Fruit fly (Drosophila melanogaster) whole organism, wandering third instar larva: ENCODE data around the gene Cln3.
A peak's percentile ranks its signal among the peaks of the same experiment; 100 is the strongest.

Source experiments
- Abd-B ChIP-seq: fragments of >200 bp; optimal IDR thresholded peaks from 2 replicates; lab custom pipeline; 2017; ENCODE audit warnings: missing biosample characterization, missing genetic modification characterization
- CG32264 ChIP-seq: fragments of 200-800 bp; sonication (Bioruptor generic); optimal IDR thresholded peaks from 2 replicates; lab custom pipeline; 2016; ENCODE audit warnings: missing biosample characterization, missing genetic modification characterization
- CG9705 ChIP-seq: fragments of 200-800 bp; sonication (Bioruptor generic); optimal IDR thresholded peaks from 2 replicates; lab custom pipeline; 2018; ENCODE audit warnings: missing biosample characterization, mild to moderate bottlenecking, missing genetic modification characterization
- Dif ChIP-seq: fragments of 200-275, 200-300 bp; sonication (Bioruptor generic); optimal IDR thresholded peaks from 2 replicates; lab custom pipeline; 2018; ENCODE audit warnings: missing biosample characterization, missing genetic modification characterization; ENCODE audit not compliant: partially characterized antibody
- GATAd ChIP-seq: sonication (Bioruptor generic); optimal IDR thresholded peaks from 2 replicates; lab custom pipeline; 2016; ENCODE audit warnings: missing biosample characterization, missing genetic modification characterization
- HLH106 ChIP-seq: fragments of 200-800 bp; optimal IDR thresholded peaks from 3 replicates; lab custom pipeline; 2019; ENCODE audit warnings: missing biosample characterization, mild to moderate bottlenecking, missing genetic modification characterization, moderate library complexity
- Hr78 ChIP-seq: fragments of >200 bp; optimal IDR thresholded peaks from 2 replicates; lab custom pipeline; 2017; ENCODE audit warnings: missing biosample characterization, missing genetic modification characterization
- Hr83 ChIP-seq: fragments of 200-300 bp; sonication (Bioruptor generic); optimal IDR thresholded peaks from 2 replicates; lab custom pipeline; 2016; ENCODE audit warnings: missing biosample characterization, mild to moderate bottlenecking, missing genetic modification characterization, moderate library complexity; ENCODE audit not compliant: poor library complexity, severe bottlenecking
- Jra ChIP-seq: sonication (Bioruptor generic); optimal IDR thresholded peaks from 2 replicates; lab custom pipeline; 2016; ENCODE audit warnings: missing biosample characterization, missing genetic modification characterization
- Mio ChIP-seq: sonication (Bioruptor generic); optimal IDR thresholded peaks from 2 replicates; lab custom pipeline; 2016; ENCODE audit warnings: missing biosample characterization, missing genetic modification characterization
- Myc ChIP-seq: fragments of >200 bp; optimal IDR thresholded peaks from 2 replicates; lab custom pipeline; 2017
- N ChIP-seq: fragments of >200 bp; optimal IDR thresholded peaks from 2 replicates; lab custom pipeline; 2018; ENCODE audit warnings: missing biosample characterization, missing external identifiers, missing genetic modification characterization
- OdsH ChIP-seq: fragments of 200-800 bp; sonication (Bioruptor generic); optimal IDR thresholded peaks from 2 replicates; lab custom pipeline; 2016; ENCODE audit warnings: missing biosample characterization, mild to moderate bottlenecking, missing genetic modification characterization
- Rel ChIP-seq, 2 experiments: fragments of 200-800 bp; sonication (Bioruptor generic) in 1 of 2; optimal IDR thresholded peaks; 2 replicates in 1 of 2; 3 replicates in 1 of 2; lab custom pipeline; 2016 to 2019; ENCODE audit warnings: mild to moderate bottlenecking in 2 of 2, missing biosample characterization in 2 of 2, missing genetic modification characterization in 2 of 2, moderate library complexity in 1 of 2
- Sp1 ChIP-seq: fragments of 200-800 bp; sonication (Bioruptor generic); optimal IDR thresholded peaks from 3 replicates; lab custom pipeline; 2019; ENCODE audit warnings: missing biosample characterization, mild to moderate bottlenecking, missing genetic modification characterization, moderate library complexity
- Vsx2 ChIP-seq: fragments of 200-300, 225-300 bp; sonication (Bioruptor generic); optimal IDR thresholded peaks from 2 replicates; lab custom pipeline; 2018; ENCODE audit warnings: missing biosample characterization, missing genetic modification characterization; ENCODE audit not compliant: partially characterized antibody
- br ChIP-seq: fragments of 200-800 bp; sonication (Bioruptor generic); optimal IDR thresholded peaks from 2 replicates; lab custom pipeline; 2016; ENCODE audit warnings: missing biosample characterization, missing genetic modification characterization
- brk ChIP-seq: fragments of 200-800 bp; sonication (Bioruptor generic); optimal IDR thresholded peaks from 2 replicates; lab custom pipeline; 2016; ENCODE audit warnings: missing biosample characterization, mild to moderate bottlenecking, missing genetic modification characterization
- dl ChIP-seq, 2 experiments: fragments of 175-275, 200-275 bp in 1 of 2; fragments of 200-275 bp in 1 of 2; sonication (Bioruptor generic); optimal IDR thresholded peaks; lab custom pipeline; 2018; ENCODE audit warnings: mild to moderate bottlenecking in 2 of 2, missing biosample characterization in 2 of 2, missing genetic modification characterization in 2 of 2, moderate library complexity in 2 of 2; ENCODE audit not compliant: partially characterized antibody in 2 of 2, insufficient read depth in 1 of 2
- dmrt93B ChIP-seq: fragments of 200-800 bp; sonication (Bioruptor generic); optimal IDR thresholded peaks from 2 replicates; lab custom pipeline; 2018; ENCODE audit warnings: missing biosample characterization, mild to moderate bottlenecking, missing genetic modification characterization
- dsf ChIP-seq: sonication (Bioruptor generic); optimal IDR thresholded peaks from 2 replicates; lab custom pipeline; 2016; ENCODE audit warnings: missing biosample characterization, missing genetic modification characterization, borderline replicate concordance
- ey ChIP-seq: fragments of 200-800 bp; sonication (Bioruptor generic); optimal IDR thresholded peaks from 2 replicates; lab custom pipeline; 2016; ENCODE audit warnings: missing biosample characterization, missing genetic modification characterization
- foxo ChIP-seq, 2 experiments: fragments of 200-800 bp; sonication (Bioruptor generic); optimal IDR thresholded peaks; 2 replicates in 1 of 2; 3 replicates in 1 of 2; lab custom pipeline; 2016 to 2017; ENCODE audit warnings: missing biosample characterization in 2 of 2, missing genetic modification characterization in 2 of 2
- fru ChIP-seq: fragments of 200-800 bp; sonication (Bioruptor generic); optimal IDR thresholded peaks from 3 replicates; lab custom pipeline; 2016; ENCODE audit warnings: missing biosample characterization, mild to moderate bottlenecking, missing genetic modification characterization
- h ChIP-seq: fragments of 200-800 bp; sonication (Bioruptor generic); optimal IDR thresholded peaks from 3 replicates; lab custom pipeline; 2016; ENCODE audit warnings: missing biosample characterization, mild to moderate bottlenecking, missing genetic modification characterization
- jim ChIP-seq: fragments of 175-275, 200-325 bp; sonication (Bioruptor generic); optimal IDR thresholded peaks from 2 replicates; lab custom pipeline; 2016; ENCODE audit warnings: missing biosample characterization, mild to moderate bottlenecking, missing genetic modification characterization
- lola ChIP-seq: fragments of >200 bp; optimal IDR thresholded peaks from 2 replicates; lab custom pipeline; 2017; ENCODE audit warnings: missing biosample characterization, missing genetic modification characterization
- pan ChIP-seq: fragments of >200 bp; optimal IDR thresholded peaks from 2 replicates; lab custom pipeline; 2017
- psq ChIP-seq: fragments of 200-800 bp; sonication (Bioruptor generic); optimal IDR thresholded peaks from 3 replicates; lab custom pipeline; 2017; ENCODE audit warnings: missing biosample characterization, mild to moderate bottlenecking, missing genetic modification characterization, moderate library complexity
- rgr ChIP-seq: fragments of 200-800 bp; sonication (Bioruptor generic); optimal IDR thresholded peaks from 3 replicates; lab custom pipeline; 2016; ENCODE audit warnings: missing biosample characterization, mild to moderate bottlenecking, missing genetic modification characterization
- sage ChIP-seq: fragments of 200-800 bp; sonication (Bioruptor generic); optimal IDR thresholded peaks from 2 replicates; lab custom pipeline; 2016; ENCODE audit warnings: missing biosample characterization, mild to moderate bottlenecking, missing genetic modification characterization
- tai ChIP-seq: sonication (Bioruptor generic); optimal IDR thresholded peaks from 2 replicates; lab custom pipeline; 2016; ENCODE audit warnings: missing biosample characterization, missing genetic modification characterization
- woc ChIP-seq: sonication (Bioruptor generic); optimal IDR thresholded peaks from 2 replicates; lab custom pipeline; 2016; ENCODE audit warnings: missing biosample characterization, mild to moderate bottlenecking, missing genetic modification characterization

Gene Cln3

DNA sequence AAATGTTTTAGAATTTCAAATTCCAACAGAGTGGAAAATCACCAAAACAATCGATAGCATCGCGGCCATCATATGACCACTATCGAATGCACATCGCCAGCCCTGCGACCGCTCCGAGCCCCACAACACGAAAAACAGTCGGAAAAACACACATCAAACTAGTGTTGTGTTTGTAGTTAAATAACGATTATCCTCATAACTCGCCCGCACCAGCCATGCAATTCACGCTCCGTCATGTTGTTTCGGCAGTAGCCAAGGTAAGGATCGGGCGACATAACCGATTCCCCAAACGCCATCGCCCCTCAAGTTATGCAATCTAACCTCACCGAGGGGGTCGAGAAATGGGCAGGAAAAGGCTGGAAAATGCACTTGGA is 33.0 kb upstream of the Cln3 start:
- TF ChIP-seq dsf (GFP tag; lab: Kevin White, UChicago) (no peak), Dif (GFP tag; lab: Kevin White, UChicago) (no peak), Abd-B (no peak), psq (GFP tag; lab: Kevin White, UChicago) (no peak), Rel (GFP tag; optimal IDR thresholded peaks at IDR 0.05; lab: Kevin White, UChicago) (no peak), Rel (tag; optimal IDR thresholded peaks at IDR 0.05; lab: Kevin White, UChicago) (peak; percentile 9), tai (no peak), ey (no peak), HLH106 (peak; percentile 4)

dm6 chr3L:17846169-17846981 is 32.5 kb upstream of the Cln3 start, which contains the start of the genes MED19 and CG7430:
TSS of gene MED19 (minus strand) at chr3L:17846501.
TSS of gene CG7430 (plus strand) at chr3L:17846916.
- TF ChIP-seq woc (GFP tag; lab: Kevin White, UChicago) = peak; percentile 11
- no peak for TF ChIP-seq dl (GFP tag; optimal IDR thresholded peaks at IDR 0.05; lab: Kevin White, UChicago; ENCODE audit: insufficient read depth in 1 of 2, partially characterized antibody in 2 of 2)
- TF ChIP-seq lola = peak; percentile 48
- peak; percentile 52 for TF ChIP-seq Sp1 (GFP tag; lab: Kevin White, UChicago)
- peak; percentile 44 for TF ChIP-seq dmrt93B (GFP tag; lab: Kevin White, UChicago)
- peak; percentile 32 for TF ChIP-seq rgr (GFP tag; lab: Kevin White, UChicago)
- peak; percentile 2 for TF ChIP-seq HLH106
- no peak for TF ChIP-seq Dif (GFP tag; lab: Kevin White, UChicago)
- peak; percentile 34 for TF ChIP-seq Hr83 (GFP tag; lab: Kevin White, UChicago)
- TF ChIP-seq jim = no peak
- no peak for TF ChIP-seq brk
- TF ChIP-seq br = no peak
- no peak for TF ChIP-seq GATAd (GFP tag; lab: Kevin White, UChicago)
- peak; percentile 47 for TF ChIP-seq h
- TF ChIP-seq Rel (GFP tag; optimal IDR thresholded peaks at IDR 0.05; lab: Kevin White, UChicago) = no peak
- TF ChIP-seq Rel (tag; optimal IDR thresholded peaks at IDR 0.05; lab: Kevin White, UChicago) = peak; percentile 68
- TF ChIP-seq pan (lab: Kevin White, UChicago) = no peak

dm6 chr3L:17842892-17843703 is 29.2 kb upstream of the Cln3 start, which contains the start of gene CG5567:
TSS of gene CG5567 (minus strand) at chr3L:17843544.
- TF ChIP-seq OdsH (GFP tag; lab: Kevin White, UChicago) = no peak
- no peak for TF ChIP-seq Jra (GFP tag; lab: Kevin White, UChicago)
- peak in 1 of 2 experiments; percentile 23 for TF ChIP-seq foxo (GFP tag; optimal IDR thresholded peaks at IDR 0.05; lab: Kevin White, UChicago)
- no peak for TF ChIP-seq GATAd (GFP tag; lab: Kevin White, UChicago)
- TF ChIP-seq CG9705 (GFP tag; lab: Kevin White, UChicago) = no peak
- TF ChIP-seq N (GFP tag; lab: Kevin White, UChicago) = no peak
- peak; percentile 41 for TF ChIP-seq woc (GFP tag; lab: Kevin White, UChicago)
- TF ChIP-seq rgr (GFP tag; lab: Kevin White, UChicago) = no peak
- TF ChIP-seq brk = no peak
- TF ChIP-seq sage (GFP tag; lab: Kevin White, UChicago) = no peak
- no peak for TF ChIP-seq dmrt93B (GFP tag; lab: Kevin White, UChicago)
- TF ChIP-seq Rel (GFP tag; optimal IDR thresholded peaks at IDR 0.05; lab: Kevin White, UChicago) = no peak
- TF ChIP-seq Rel (tag; optimal IDR thresholded peaks at IDR 0.05; lab: Kevin White, UChicago) = peak; percentile 23

dm6 chr3L:17841085-17841606 is 27.2 kb upstream of the Cln3 start, which contains the start of gene CG5577:
TSS of gene CG5577 (minus strand) at chr3L:17841427.
- TF ChIP-seq Rel (GFP tag; optimal IDR thresholded peaks at IDR 0.05; lab: Kevin White, UChicago) (no peak), Rel (tag; optimal IDR thresholded peaks at IDR 0.05; lab: Kevin White, UChicago) (peak; percentile 33), Vsx2 (GFP tag; lab: Kevin White, UChicago) (no peak), Abd-B (no peak), Mio (GFP tag; lab: Kevin White, UChicago) (no peak), fru (GFP tag; lab: Kevin White, UChicago) (peak; percentile 26), HLH106 (peak; percentile 38), rgr (GFP tag; lab: Kevin White, UChicago) (peak; percentile 16), sage (GFP tag; lab: Kevin White, UChicago) (no peak), woc (GFP tag; lab: Kevin White, UChicago) (peak; percentile 43), Hr83 (GFP tag; lab: Kevin White, UChicago) (no peak), tai (no peak), CG32264 (GFP tag; lab: Kevin White, UChicago) (no peak), br (peak; percentile 10), ey (no peak), OdsH (GFP tag; lab: Kevin White, UChicago) (peak; percentile 5), Myc (lab: Kevin White, UChicago) (no peak), h (peak; percentile 51), dl (GFP tag; optimal IDR thresholded peaks at IDR 0.05; lab: Kevin White, UChicago; ENCODE audit: insufficient read depth in 1 of 2, partially characterized antibody in 2 of 2) (no peak), N (GFP tag; lab: Kevin White, UChicago) (no peak), jim (no peak), brk (no peak), Hr78 (GFP tag; lab: Kevin White, UChicago) (no peak), dsf (GFP tag; lab: Kevin White, UChicago) (no peak), Dif (GFP tag; lab: Kevin White, UChicago) (peak; percentile 48), pan (lab: Kevin White, UChicago) (no peak), Jra (GFP tag; lab: Kevin White, UChicago) (no peak), Sp1 (GFP tag; lab: Kevin White, UChicago) (peak; percentile 47)
- TF ChIP-seq, all 38 proteins: peak for 10
